Worm (Caenorhabditis elegans) whole organism, L1 larva: Measurements from ENCODE around the gene nep-16.

ENCODE experiments used
- C04F5.9 ChIP-seq: sonication (generic microtip); optimal IDR thresholded peaks from 2 replicates; lab custom pipeline; 2016; ENCODE audit warnings: missing genetic modification characterization, missing compliant biosample characterization
- C34B4.2 ChIP-seq: sonication (generic microtip); optimal IDR thresholded peaks from 2 replicates; lab custom pipeline; 2017; ENCODE audit warnings: mild to moderate bottlenecking, missing genetic modification characterization, missing compliant biosample characterization
- F16B12.6 ChIP-seq: fragments of 150-350 bp; optimal IDR thresholded peaks from 2 replicates; lab custom pipeline; 2014; ENCODE audit warnings: missing biosample characterization, missing genetic modification characterization
- Y116A8C.19 ChIP-seq: sonication (generic microtip); optimal IDR thresholded peaks from 2 replicates; lab custom pipeline; 2016; ENCODE audit warnings: missing compliant biosample characterization, missing genetic modification characterization, borderline replicate concordance
- ama-1 ChIP-seq: fragments of 150-350 bp; optimal IDR thresholded peaks from 2 replicates; lab custom pipeline; 2014
- ceh-63 ChIP-seq: fragments of 200-800 bp; sonication (Bioruptor generic); optimal IDR thresholded peaks from 2 replicates; lab custom pipeline; 2018; ENCODE audit warnings: mild to moderate bottlenecking, missing genetic modification characterization, missing compliant biosample characterization
- ceh-82 ChIP-seq, 3 experiments: fragments of 150-350 bp in 1 of 3; sonication (generic microtip) in 2 of 3; optimal IDR thresholded peaks; 2 replicates each; lab custom pipeline; 2014 to 2017; ENCODE audit warnings: missing biosample characterization in 3 of 3, missing genetic modification characterization in 3 of 3
- ces-1 ChIP-seq: fragments of 150-350 bp; optimal IDR thresholded peaks from 2 replicates; lab custom pipeline; 2014; ENCODE audit warnings: missing biosample characterization, missing genetic modification reagents, missing genetic modification characterization
- egl-13 ChIP-seq: sonication (generic microtip); optimal IDR thresholded peaks from 2 replicates; lab custom pipeline; 2016; ENCODE audit warnings: missing genotype, missing genetic modification reagents, missing genetic modification characterization, missing compliant biosample characterization
- egl-27 ChIP-seq, 2 experiments: fragments of 150-350 bp in 1 of 2; sonication (generic microtip); optimal IDR thresholded peaks; 3 replicates each; lab custom pipeline; 2017 to 2018; ENCODE audit warnings: missing biosample characterization in 2 of 2, missing genetic modification characterization in 2 of 2, missing genetic modification reagents in 2 of 2
- elt-2 ChIP-seq: sonication (generic microtip); optimal IDR thresholded peaks from 2 replicates; lab custom pipeline; 2016; ENCODE audit warnings: missing genetic modification characterization, mild to moderate bottlenecking, inconsistent platforms, missing compliant biosample characterization, missing genetic modification reagents
- fkh-10 ChIP-seq: sonication (generic microtip); optimal IDR thresholded peaks from 2 replicates; lab custom pipeline; 2017; ENCODE audit warnings: missing biosample characterization, missing genetic modification reagents, missing genetic modification characterization
- fkh-8 ChIP-seq: sonication (generic microtip); optimal IDR thresholded peaks from 2 replicates; lab custom pipeline; 2016; ENCODE audit warnings: mild to moderate bottlenecking, missing genetic modification characterization, missing compliant biosample characterization
- fos-1 ChIP-seq: fragments of 150-350 bp; optimal IDR thresholded peaks from 2 replicates; lab custom pipeline; 2014; ENCODE audit warnings: missing biosample characterization, missing genetic modification characterization
- hlh-17 ChIP-seq: fragments of 200-800 bp; sonication (Bioruptor generic); optimal IDR thresholded peaks from 2 replicates; lab custom pipeline; 2018; ENCODE audit warnings: missing genetic modification characterization, mild to moderate bottlenecking, missing compliant biosample characterization, moderate library complexity, borderline replicate concordance
- hpl-2 ChIP-seq: fragments of 150-350 bp; optimal IDR thresholded peaks from 2 replicates; lab custom pipeline; 2014; ENCODE audit warnings: missing biosample characterization, missing genetic modification reagents, missing genetic modification characterization
- isw-1 ChIP-seq: fragments of 200-800 bp; sonication (Bioruptor generic); IDR thresholded peaks from 2 replicates; pipeline ENCODE4 v1.3.6; 2022; ENCODE audit warnings: missing genetic modification characterization, missing compliant biosample characterization
- jun-1 ChIP-seq: fragments of 150-350 bp; optimal IDR thresholded peaks from 2 replicates; lab custom pipeline; 2014; ENCODE audit warnings: missing biosample characterization, missing genetic modification reagents, missing genetic modification characterization
- lin-13 ChIP-seq: fragments of 150-350 bp; optimal IDR thresholded peaks from 2 replicates; lab custom pipeline; 2014; ENCODE audit warnings: missing biosample characterization, missing genetic modification reagents, missing genetic modification characterization
- lin-14 ChIP-seq: fragments of 200-800 bp; sonication (Bioruptor generic); optimal IDR thresholded peaks from 2 replicates; lab custom pipeline; 2018; ENCODE audit warnings: mild to moderate bottlenecking, missing genetic modification characterization, moderate library complexity, missing compliant biosample characterization
- lin-15B ChIP-seq: fragments of 150-350 bp; sonication (generic microtip); optimal IDR thresholded peaks from 3 replicates; lab custom pipeline; 2014; ENCODE audit warnings: missing biosample characterization, missing genetic modification characterization
- lin-35 ChIP-seq, 2 experiments: fragments of 150-350 bp; optimal IDR thresholded peaks; 2 replicates each; lab custom pipeline; 2014; ENCODE audit warnings: missing biosample characterization in 2 of 2, missing genetic modification characterization in 2 of 2, missing genetic modification reagents in 2 of 2
- lin-39 ChIP-seq: fragments of 150-350 bp; optimal IDR thresholded peaks from 2 replicates; lab custom pipeline; 2014; ENCODE audit warnings: missing biosample characterization, missing genetic modification reagents, missing genetic modification characterization
- lsy-2 ChIP-seq, 2 experiments: fragments of 150-350 bp; optimal IDR thresholded peaks; 2 replicates each; lab custom pipeline; 2014; ENCODE audit warnings: missing biosample characterization in 2 of 2, missing genetic modification characterization in 2 of 2
- mdl-1 ChIP-seq, 2 experiments: fragments of 150-350 bp; optimal IDR thresholded peaks; 2 replicates each; lab custom pipeline; 2014 to 2017; ENCODE audit warnings: missing biosample characterization in 2 of 2, missing genetic modification characterization in 2 of 2, inconsistent platforms in 1 of 2
- mef-2 ChIP-seq: fragments of 150-350 bp; optimal IDR thresholded peaks from 2 replicates; lab custom pipeline; 2014; ENCODE audit warnings: missing biosample characterization, missing genetic modification characterization
- nhr-237 ChIP-seq: fragments of 150-350 bp; optimal IDR thresholded peaks from 2 replicates; lab custom pipeline; 2014; ENCODE audit warnings: missing biosample characterization, missing genetic modification characterization
- nhr-28 ChIP-seq: fragments of 150-350 bp; optimal IDR thresholded peaks from 2 replicates; lab custom pipeline; 2014; ENCODE audit warnings: missing biosample characterization, missing genetic modification characterization
- nhr-47 ChIP-seq: sonication (generic microtip); optimal IDR thresholded peaks from 2 replicates; lab custom pipeline; 2016; ENCODE audit warnings: mild to moderate bottlenecking, missing genetic modification characterization, moderate library complexity, missing compliant biosample characterization
- nhr-84 ChIP-seq: sonication (generic microtip); optimal IDR thresholded peaks from 2 replicates; lab custom pipeline; 2017; ENCODE audit warnings: missing biosample characterization, missing genetic modification characterization
- nhr-90 ChIP-seq: sonication (generic microtip); optimal IDR thresholded peaks from 2 replicates; lab custom pipeline; 2016; ENCODE audit warnings: mild to moderate bottlenecking, missing genetic modification characterization, missing compliant biosample characterization; ENCODE audit not compliant: poor library complexity
- pax-3 ChIP-seq: fragments of 200-800 bp; sonication (Bioruptor generic); optimal IDR thresholded peaks from 2 replicates; lab custom pipeline; 2018; ENCODE audit warnings: mild to moderate bottlenecking, missing genetic modification characterization, moderate library complexity, missing compliant biosample characterization
- pqm-1 ChIP-seq: sonication (generic microtip); optimal IDR thresholded peaks from 3 replicates; lab custom pipeline; 2017; ENCODE audit warnings: missing biosample characterization, missing genetic modification characterization
- sptf-1 ChIP-seq: fragments of 150-350 bp; optimal IDR thresholded peaks from 2 replicates; lab custom pipeline; 2014; ENCODE audit warnings: missing biosample characterization, missing genetic modification characterization
- swsn-7 ChIP-seq: sonication (generic microtip); optimal IDR thresholded peaks from 2 replicates; lab custom pipeline; 2016; ENCODE audit warnings: missing genetic modification characterization, missing compliant biosample characterization
- tbx-2 ChIP-seq: sonication (generic microtip); optimal IDR thresholded peaks from 2 replicates; lab custom pipeline; 2016; ENCODE audit warnings: missing genetic modification characterization, missing compliant biosample characterization
- unc-62 ChIP-seq: fragments of 150-350 bp; optimal IDR thresholded peaks from 2 replicates; lab custom pipeline; 2014; ENCODE audit warnings: missing biosample characterization, missing genetic modification reagents, missing genetic modification characterization
- unc-86 ChIP-seq: sonication (generic microtip); optimal IDR thresholded peaks from 2 replicates; lab custom pipeline; 2016; ENCODE audit warnings: missing genetic modification characterization, missing compliant biosample characterization
- unc-98 ChIP-seq: fragments of 200-800 bp; sonication (Bioruptor generic); IDR thresholded peaks from 2 replicates; pipeline ENCODE4 v1.3.6; 2022; ENCODE audit warnings: missing genetic modification characterization, missing compliant biosample characterization
- xbp-1 ChIP-seq: sonication (generic microtip); optimal IDR thresholded peaks from 2 replicates; lab custom pipeline; 2016; ENCODE audit warnings: missing genetic modification characterization, missing compliant biosample characterization
- ztf-11 ChIP-seq, 2 experiments: sonication (generic microtip); optimal IDR thresholded peaks; 2 replicates each; lab custom pipeline; 2016 to 2017; ENCODE audit warnings: missing genetic modification characterization in 2 of 2, missing biosample characterization in 1 of 2, missing compliant biosample characterization in 1 of 2

nep-16 gene

DNA sequence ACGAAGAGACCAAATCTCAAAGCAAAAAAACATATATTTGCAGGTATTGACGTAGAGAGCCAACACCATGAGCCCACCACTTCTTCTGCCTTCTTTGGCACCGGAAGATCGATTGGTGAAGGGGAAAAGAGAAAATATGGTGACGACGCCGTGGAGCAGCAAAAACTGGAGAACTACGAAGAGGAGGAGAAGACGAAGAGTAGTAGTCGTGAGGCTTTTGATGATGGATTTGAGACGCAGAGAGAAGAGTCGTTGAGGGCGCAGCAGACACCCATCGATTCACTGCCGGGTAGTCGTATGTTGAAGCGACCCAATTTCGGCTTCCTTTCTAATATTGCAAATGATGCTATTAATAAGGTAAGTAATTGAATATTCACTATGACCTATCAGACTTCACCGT lies 30.3 kb downstream of the nep-16 start:
- no peak for TF ChIP-seq egl-27 (tag; optimal IDR thresholded peaks at IDR 0.05; lab: Kevin White, UChicago)
- no peak for TF ChIP-seq isw-1
- peak; percentile 44 for TF ChIP-seq fkh-8 (tag; lab: Kevin White, UChicago)
- no peak for TF ChIP-seq mef-2 (tag; lab: Kevin White, UChicago)
- no peak for TF ChIP-seq pqm-1 (tag; lab: Kevin White, UChicago)
- no peak for TF ChIP-seq ces-1 (GFP tag; lab: Kevin White, UChicago)
- TF ChIP-seq tbx-2 (tag; lab: Kevin White, UChicago) = no peak
- no peak for TF ChIP-seq lin-15B (tag; lab: Kevin White, UChicago)
- no peak for TF ChIP-seq jun-1 (tag; lab: Kevin White, UChicago)
- no peak for TF ChIP-seq lin-39
- peak; percentile 29 for TF ChIP-seq egl-13 (tag; lab: Kevin White, UChicago)
- peak; percentile 60 for TF ChIP-seq lin-14 (GFP tag; lab: Kevin White, UChicago)
- TF ChIP-seq Y116A8C.19 = no peak
- no peak for TF ChIP-seq nhr-237 (tag; lab: Kevin White, UChicago)
- TF ChIP-seq nhr-84 (tag; lab: Kevin White, UChicago) = no peak
- TF ChIP-seq elt-2 (tag; lab: Kevin White, UChicago) = no peak
- TF ChIP-seq nhr-90 = no peak
- no peak for TF ChIP-seq C34B4.2 (tag; lab: Kevin White, UChicago)
- TF ChIP-seq ztf-11 (tag; optimal IDR thresholded peaks at IDR 0.05; lab: Kevin White, UChicago) = no peak
- TF ChIP-seq ceh-63 (GFP tag; lab: Kevin White, UChicago) = no peak
- TF ChIP-seq nhr-47 (tag; lab: Kevin White, UChicago) = peak; percentile 6
- no peak for TF ChIP-seq fkh-10 (GFP tag; lab: Kevin White, UChicago)
- TF ChIP-seq mdl-1 (tag; optimal IDR thresholded peaks at IDR 0.05; lab: Kevin White, UChicago) = no peak
- TF ChIP-seq ceh-82 (tag; optimal IDR thresholded peaks at IDR 0.05; lab: Kevin White, UChicago) = peak in 1 of 3 experiments; percentile 49
- no peak for TF ChIP-seq nhr-28 (tag; lab: Kevin White, UChicago)
- no peak for TF ChIP-seq unc-86 (tag; lab: Kevin White, UChicago)
- no peak for TF ChIP-seq hpl-2 (GFP tag; lab: Kevin White, UChicago)
- TF ChIP-seq xbp-1 = no peak
- TF ChIP-seq lsy-2 (tag; optimal IDR thresholded peaks at IDR 0.05; lab: Kevin White, UChicago) = no peak
- no peak for TF ChIP-seq F16B12.6 (tag; lab: Kevin White, UChicago)

DNA sequence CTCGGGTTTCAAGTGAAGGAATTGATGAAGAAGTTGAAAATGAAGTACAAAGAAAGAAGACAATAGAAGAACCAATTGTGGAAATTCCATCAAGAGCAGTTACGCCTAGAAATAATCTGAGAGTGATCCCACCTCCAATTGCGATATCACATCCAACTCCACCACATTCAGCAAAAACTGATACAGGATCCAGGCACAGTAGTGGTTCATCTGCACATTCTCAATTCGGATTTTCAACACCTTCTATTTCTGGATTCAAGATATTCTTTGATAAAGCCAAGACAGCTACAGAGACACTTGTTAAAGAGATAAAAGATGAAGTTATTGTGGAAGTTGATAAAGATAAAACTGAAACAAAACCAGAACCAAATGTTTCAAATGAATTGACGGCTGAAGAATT lies 33.5 kb downstream of the nep-16 start:
- no peak for TF ChIP-seq swsn-7
- no peak for TF ChIP-seq C04F5.9
- TF ChIP-seq unc-62 (GFP tag; lab: Kevin White, UChicago) = no peak
- no peak for TF ChIP-seq ceh-82 (tag; optimal IDR thresholded peaks at IDR 0.05; lab: Kevin White, UChicago)
- no peak for TF ChIP-seq lin-39
- TF ChIP-seq lin-13 (GFP tag; lab: Kevin White, UChicago) = no peak
- no peak for TF ChIP-seq unc-98
- TF ChIP-seq sptf-1 (tag; lab: Kevin White, UChicago) = no peak
- no peak for TF ChIP-seq pax-3 (tag; lab: Kevin White, UChicago)
- TF ChIP-seq fkh-8 (tag; lab: Kevin White, UChicago) = no peak
- TF ChIP-seq lsy-2 (tag; optimal IDR thresholded peaks at IDR 0.05; lab: Kevin White, UChicago) = no peak
- no peak for TF ChIP-seq hlh-17 (GFP tag; lab: Kevin White, UChicago)
- no peak for TF ChIP-seq fos-1 (tag; lab: Kevin White, UChicago)
- no peak for TF ChIP-seq ces-1 (GFP tag; lab: Kevin White, UChicago)
- TF ChIP-seq lin-35 (GFP tag; optimal IDR thresholded peaks at IDR 0.05; lab: Kevin White, UChicago) = no peak
- no peak for TF ChIP-seq ama-1 (lab: Kevin White, UChicago)
- TF ChIP-seq ztf-11 (tag; optimal IDR thresholded peaks at IDR 0.05; lab: Kevin White, UChicago) = no peak
